Worm (Caenorhabditis elegans) whole organism, L2 larva: ENCODE results near the gene appg-2.

Experiments
- ZK546.5 ChIP-seq: sonication (generic microtip); optimal IDR thresholded peaks from 2 replicates; lab custom pipeline; 2017; ENCODE audit warnings: missing biosample characterization, missing genetic modification characterization
- ama-1 ChIP-seq: fragments of 150-350 bp; optimal IDR thresholded peaks from 2 replicates; lab custom pipeline; 2018; ENCODE audit warnings: inconsistent platforms
- elt-3 ChIP-seq: sonication (generic microtip); optimal IDR thresholded peaks from 2 replicates; lab custom pipeline; 2017; ENCODE audit warnings: missing biosample characterization, missing genetic modification characterization
- fos-1 ChIP-seq: fragments of 150-350 bp; optimal IDR thresholded peaks from 2 replicates; lab custom pipeline; 2014; ENCODE audit warnings: missing biosample characterization, missing genetic modification characterization
- mdl-1 ChIP-seq, 2 experiments: fragments of 150-350 bp in 1 of 2; sonication (generic microtip) in 1 of 2; optimal IDR thresholded peaks; 2 replicates each; lab custom pipeline; 2017; ENCODE audit warnings: missing biosample characterization in 2 of 2, missing genetic modification characterization in 2 of 2
- nhr-23 ChIP-seq: fragments of 150-350 bp; optimal IDR thresholded peaks from 2 replicates; lab custom pipeline; 2014; ENCODE audit warnings: missing biosample characterization, missing genetic modification reagents, missing genetic modification characterization
- snpc-4 ChIP-seq: fragments of 150-350 bp; optimal IDR thresholded peaks from 2 replicates; lab custom pipeline; 2014; ENCODE audit warnings: missing biosample characterization, missing genetic modification characterization
- unc-55 ChIP-seq: fragments of 150-350 bp; sonication (generic microtip); optimal IDR thresholded peaks from 3 replicates; lab custom pipeline; 2014; ENCODE audit warnings: missing biosample characterization, missing genetic modification reagents, missing genetic modification characterization
- unc-62 ChIP-seq: fragments of 150-350 bp; optimal IDR thresholded peaks from 2 replicates; lab custom pipeline; 2014; ENCODE audit warnings: missing biosample characterization, missing genetic modification reagents, missing genetic modification characterization
- zag-1 ChIP-seq: fragments of 150-350 bp; optimal IDR thresholded peaks from 2 replicates; lab custom pipeline; 2014; ENCODE audit warnings: missing biosample characterization, missing genetic modification characterization

- TF ChIP-seq fos-1 (tag; lab: Kevin White, UChicago) (no peak), ama-1 (lab: Kevin White, UChicago) (no peak), unc-55 (GFP tag; lab: Kevin White, UChicago) (no peak), unc-62 (GFP tag; lab: Kevin White, UChicago) (no peak), snpc-4 (tag; lab: Kevin White, UChicago) (no peak), mdl-1 (tag; optimal IDR thresholded peaks at IDR 0.05; lab: Kevin White, UChicago) (no peak), elt-3 (tag; lab: Kevin White, UChicago) (no peak), ZK546.5 (tag; lab: Kevin White, UChicago) (no peak), nhr-23 (tag; lab: Kevin White, UChicago) (no peak), zag-1 (no peak)
Observed at ce11 chrII:8848984-8849383, 48.1 kb downstream of the appg-2 start.
